Fruit fly (Drosophila melanogaster): ENCODE results near the gene CG31457.
A peak's percentile ranks its signal among the peaks of the same experiment; 100 is the strongest.

The CG31457 gene

DNA sequence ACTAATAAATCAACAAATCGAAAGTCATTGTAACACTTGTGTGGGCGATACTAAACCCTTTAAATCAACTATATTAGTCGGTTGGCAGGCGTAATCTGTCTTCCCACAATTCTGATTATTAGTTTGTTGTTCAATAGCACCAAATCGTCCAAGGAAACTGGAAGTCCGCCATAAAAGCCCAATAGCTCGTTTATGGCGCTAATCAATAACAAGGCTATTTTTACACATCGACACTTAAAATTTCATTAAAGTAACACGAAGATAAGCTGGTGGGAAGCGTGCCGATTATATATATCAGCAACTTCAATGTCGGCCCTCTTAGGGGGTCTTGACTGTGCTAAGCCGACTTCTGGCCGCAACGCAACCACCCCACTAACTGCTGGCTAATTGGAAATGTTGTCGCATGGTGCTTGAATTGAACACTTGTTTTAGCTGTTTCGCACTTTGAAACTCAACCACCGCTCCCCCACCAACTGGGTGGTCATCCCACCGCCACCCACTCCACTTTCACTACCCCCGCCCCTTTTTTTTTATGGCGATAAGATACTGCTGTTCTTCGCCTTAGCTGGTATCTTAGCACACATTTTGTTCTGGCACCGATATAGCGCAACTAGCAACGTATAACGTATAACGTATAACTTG is 11.3 kb upstream of the CG31457 start (continued):
- TF ChIP-seq wek (GFP tag; optimal IDR thresholded peaks at IDR 0.05) (no peak), Bgb (GFP tag; IDR thresholded peaks at IDR 0.05; ENCODE audit: partially characterized antibody) (no peak), CG15696 (tag; optimal IDR thresholded peaks at IDR 0.05) (no peak), exex (tag; optimal IDR thresholded peaks at IDR 0.05) (peak; percentile 98), Hey (tag; optimal IDR thresholded peaks at IDR 0.05) (peak; percentile 80), sd (tag; optimal IDR thresholded peaks at IDR 0.05) (peak; percentile 48), chif (GFP tag; optimal IDR thresholded peaks at IDR 0.05) (no peak), cad (GFP tag; optimal IDR thresholded peaks at IDR 0.05) (no peak), klu (GFP tag; IDR thresholded peaks at IDR 0.05) (no peak), Ets65A (GFP tag) (no peak), lilli (GFP tag; optimal IDR thresholded peaks at IDR 0.05) (no peak), fd96Cb (tag; optimal IDR thresholded peaks at IDR 0.05) (no peak), Fer3 (tag; optimal IDR thresholded peaks at IDR 0.05) (peak; percentile 6), HmgZ (tag; optimal IDR thresholded peaks at IDR 0.05) (no peak), Atf-2 (GFP tag; optimal IDR thresholded peaks at IDR 0.05) (no peak), Mrtf (GFP tag; IDR thresholded peaks at IDR 0.05) (no peak), Vsx1 (GFP tag; optimal IDR thresholded peaks at IDR 0.05) (peak; percentile 83)

- no peak for TF ChIP-seq mld (GFP tag; IDR thresholded peaks at IDR 0.05; ENCODE audit: partially characterized antibody)
- TF ChIP-seq zen (tag; optimal IDR thresholded peaks at IDR 0.05), result peak; percentile 45
- peak; percentile 73 for TF ChIP-seq cad (GFP tag; optimal IDR thresholded peaks at IDR 0.05)
- TF ChIP-seq zen2 (GFP tag; IDR thresholded peaks at IDR 0.05; ENCODE audit: partially characterized antibody), result no peak
- TF ChIP-seq repo (GFP tag; optimal IDR thresholded peaks at IDR 0.05), result no peak
- TF ChIP-seq tll (GFP tag; optimal IDR thresholded peaks at IDR 0.05), result peak in 1 of 2 experiments; percentile 86
- no peak for TF ChIP-seq prd (optimal IDR thresholded peaks at IDR 0.05)
- TF ChIP-seq prd (GFP tag; IDR thresholded peaks at IDR 0.05), result peak; percentile 29; the same call in 1 of the 3 replicates
- TF ChIP-seq CrebB (tag; optimal IDR thresholded peaks at IDR 0.05), result no peak
- no peak for TF ChIP-seq CG32772 (GFP tag; IDR thresholded peaks at IDR 0.05)
- no peak for TF ChIP-seq en (GFP tag; optimal IDR thresholded peaks at IDR 0.05)
- no peak for TF ChIP-seq C15 (GFP tag; IDR thresholded peaks at IDR 0.05)
- peak; percentile 28 for TF ChIP-seq Ets65A (GFP tag)
- no peak for TF ChIP-seq Gug (GFP tag; IDR thresholded peaks at IDR 0.05)
Measured at dm6 chr3R:23138439-23138838, 10.7 kb upstream of the CG31457 start.

dm6 chr3R:23134690-23135089 is 6.9 kb upstream of the CG31457 start:
- TF ChIP-seq HHEX (GFP tag; optimal IDR thresholded peaks at IDR 0.05), result peak; percentile 1
- TF ChIP-seq tll (GFP tag; optimal IDR thresholded peaks at IDR 0.05), result peak in 1 of 2 experiments; percentile 45
- peak; percentile 0 for TF ChIP-seq CG3407 (GFP tag; optimal IDR thresholded peaks at IDR 0.05)
- TF ChIP-seq CG2129 (GFP tag; IDR thresholded peaks at IDR 0.05; ENCODE audit: partially characterized antibody), result no peak
- no peak for TF ChIP-seq Dad (GFP tag; optimal IDR thresholded peaks at IDR 0.05)
- TF ChIP-seq pb (GFP tag; optimal IDR thresholded peaks at IDR 0.05), result no peak
- TF ChIP-seq Sox100B (GFP tag; optimal IDR thresholded peaks at IDR 0.05), result no peak
- TF ChIP-seq HLH3B (GFP tag; IDR thresholded peaks at IDR 0.05), result 0 out of 2 replicates have a peak, but pooled peaks have one; percentile 14
- TF ChIP-seq klu (GFP tag; IDR thresholded peaks at IDR 0.05), result no peak
- TF ChIP-seq CG7987 (GFP tag; optimal IDR thresholded peaks at IDR 0.05), result no peak
- no peak for TF ChIP-seq Atf3 (GFP tag; optimal IDR thresholded peaks at IDR 0.05)
- no peak for TF ChIP-seq zfh2 (GFP tag; optimal IDR thresholded peaks at IDR 0.05)
- TF ChIP-seq CG10543 (GFP tag; optimal IDR thresholded peaks at IDR 0.05), result peak; percentile 20
- TF ChIP-seq CG9727 (GFP tag; optimal IDR thresholded peaks at IDR 0.05), result no peak
- TF ChIP-seq Pdp1 (GFP tag; optimal IDR thresholded peaks at IDR 0.05), result peak in 1 of 2 experiments; percentile 6
- peak; percentile 1 for TF ChIP-seq pros (GFP tag; optimal IDR thresholded peaks at IDR 0.05)
- no peak for TF ChIP-seq BtbVII (GFP tag; optimal IDR thresholded peaks at IDR 0.05)
- peak; percentile 4 for TF ChIP-seq bab2 (GFP tag; optimal IDR thresholded peaks at IDR 0.05)
- TF ChIP-seq Ptx1 (GFP tag; IDR thresholded peaks at IDR 0.05), result no peak
- no peak for TF ChIP-seq pan (optimal IDR thresholded peaks at IDR 0.05)
- peak in 1 of 2 experiments; percentile 9 for TF ChIP-seq pan (GFP tag; optimal IDR thresholded peaks at IDR 0.05 in 1 of 2, IDR thresholded peaks at IDR 0.05 in 1 of 2)
- TF ChIP-seq luna (GFP tag; optimal IDR thresholded peaks at IDR 0.05), result no peak
